Worm (Caenorhabditis elegans): ENCODE data around the gene srt-29.

Gene srt-29

ce11 chrV:2694389-2694788, 24.5 kb downstream of the srt-29 start, which contains the start of gene Y45G12B.2:
Y45G12B.2 (plus strand) TSS chrV:2694771.
- TF ChIP-seq fkh-6 (tag; optimal IDR thresholded peaks at IDR 0.05), result no peak
- TF ChIP-seq nfya-1 (tag; optimal IDR thresholded peaks at IDR 0.05), result peak; percentile 78
- TF ChIP-seq ceh-31 (tag; optimal IDR thresholded peaks at IDR 0.05), result peak; percentile 36
- TF ChIP-seq che-1 (tag; optimal IDR thresholded peaks at IDR 0.05), result no peak
- peak; percentile 4 for TF ChIP-seq ceh-30 (tag; optimal IDR thresholded peaks at IDR 0.05)
- TF ChIP-seq K09A11.1 (tag; optimal IDR thresholded peaks at IDR 0.05; ENCODE audit: insufficient read depth), result no peak
- TF ChIP-seq gmeb-2 (tag; optimal IDR thresholded peaks at IDR 0.05), result no peak
- TF ChIP-seq ceh-22 (tag; optimal IDR thresholded peaks at IDR 0.05), result no peak
- peak; percentile 51 for TF ChIP-seq ceh-18 (tag; optimal IDR thresholded peaks at IDR 0.05)
- TF ChIP-seq elt-4 (tag; optimal IDR thresholded peaks at IDR 0.05), result no peak
- no peak for TF ChIP-seq ama-1 (optimal IDR thresholded peaks at IDR 0.05)
- no peak for TF ChIP-seq pros-1 (tag; optimal IDR thresholded peaks at IDR 0.05)
- no peak for TF ChIP-seq rnt-1 (tag; optimal IDR thresholded peaks at IDR 0.05)
- TF ChIP-seq pat-9 (tag; optimal IDR thresholded peaks at IDR 0.05), result no peak
- peak; percentile 15 for TF ChIP-seq tbx-2 (tag; optimal IDR thresholded peaks at IDR 0.05)
- TF ChIP-seq ceh-2 (tag; optimal IDR thresholded peaks at IDR 0.05), result no peak
- TF ChIP-seq hlh-30 (tag; optimal IDR thresholded peaks at IDR 0.05; ENCODE audit: insufficient read depth), result peak; percentile 13
- no peak for TF ChIP-seq fax-1 (tag; optimal IDR thresholded peaks at IDR 0.05)
- TF ChIP-seq hlh-13 (GFP tag; optimal IDR thresholded peaks at IDR 0.05), result no peak
- TF ChIP-seq ztf-16 (tag; optimal IDR thresholded peaks at IDR 0.05), result peak; percentile 14
- TF ChIP-seq eyg-1 (tag; optimal IDR thresholded peaks at IDR 0.05), result no peak
- no peak for TF ChIP-seq dmd-4 (tag; optimal IDR thresholded peaks at IDR 0.05; ENCODE audit: borderline replicate concordance)
- TF ChIP-seq unc-3 (GFP tag; conservative IDR thresholded peaks at IDR 0.05), result no peak
- TF ChIP-seq unc-3 (tag; optimal IDR thresholded peaks at IDR 0.05), result no peak
- no peak for TF ChIP-seq pha-2 (tag; optimal IDR thresholded peaks at IDR 0.05)
- TF ChIP-seq ceh-45 (GFP tag; IDR thresholded peaks at IDR 0.05), result no peak
- TF ChIP-seq hlh-15 (tag; optimal IDR thresholded peaks at IDR 0.05), result no peak
- TF ChIP-seq ceh-48 (tag; optimal IDR thresholded peaks at IDR 0.05), result peak; percentile 36
- TF ChIP-seq zip-5 (tag; optimal IDR thresholded peaks at IDR 0.05), result no peak
- TF ChIP-seq F13H6.1 (tag; optimal IDR thresholded peaks at IDR 0.05), result no peak
- no peak for TF ChIP-seq ceh-14 (tag; optimal IDR thresholded peaks at IDR 0.05)
- TF ChIP-seq syd-9 (tag; optimal IDR thresholded peaks at IDR 0.05), result no peak
- no peak for TF ChIP-seq ceh-34 (tag; optimal IDR thresholded peaks at IDR 0.05)
- TF ChIP-seq lin-11 (tag; optimal IDR thresholded peaks at IDR 0.05), result no peak
- no peak for TF ChIP-seq ceh-24 (tag; optimal IDR thresholded peaks at IDR 0.05)
- no peak for TF ChIP-seq sdc-2 (tag; optimal IDR thresholded peaks at IDR 0.05)
- no peak for TF ChIP-seq pax-1 (tag; optimal IDR thresholded peaks at IDR 0.05)
- no peak for TF ChIP-seq nhr-232 (tag; optimal IDR thresholded peaks at IDR 0.05)
- no peak for TF ChIP-seq pag-3 (tag; optimal IDR thresholded peaks at IDR 0.05; ENCODE audit: borderline replicate concordance)
- TF ChIP-seq hlh-8 (tag; optimal IDR thresholded peaks at IDR 0.05), result no peak
- TF ChIP-seq dve-1 (tag; optimal IDR thresholded peaks at IDR 0.05), result no peak
- no peak for TF ChIP-seq sox-2 (GFP tag; IDR thresholded peaks at IDR 0.05)
- TF ChIP-seq K02D7.2 (tag; optimal IDR thresholded peaks at IDR 0.05), result no peak
- no peak for TF ChIP-seq C08G9.2 (tag; optimal IDR thresholded peaks at IDR 0.05)
- TF ChIP-seq ceh-6 (GFP tag; optimal IDR thresholded peaks at IDR 0.05), result no peak
- no peak for TF ChIP-seq ets-4 (tag; optimal IDR thresholded peaks at IDR 0.05)
- no peak for TF ChIP-seq Y22D7AL.16 (tag; optimal IDR thresholded peaks at IDR 0.05)
- no peak for TF ChIP-seq tbx-7 (tag; optimal IDR thresholded peaks at IDR 0.05)
- no peak for TF ChIP-seq fkh-10 (GFP tag; optimal IDR thresholded peaks at IDR 0.05)
- TF ChIP-seq ahr-1 (tag; optimal IDR thresholded peaks at IDR 0.05), result no peak
- TF ChIP-seq madf-2 (tag; optimal IDR thresholded peaks at IDR 0.05), result no peak

All from whole organism, late embryonic.